Worm (Caenorhabditis elegans): Measurements from ENCODE around the gene C50F4.16.
A peak's percentile ranks its signal among the peaks of the same experiment; 100 is the strongest.

C50F4.16 gene

DNA sequence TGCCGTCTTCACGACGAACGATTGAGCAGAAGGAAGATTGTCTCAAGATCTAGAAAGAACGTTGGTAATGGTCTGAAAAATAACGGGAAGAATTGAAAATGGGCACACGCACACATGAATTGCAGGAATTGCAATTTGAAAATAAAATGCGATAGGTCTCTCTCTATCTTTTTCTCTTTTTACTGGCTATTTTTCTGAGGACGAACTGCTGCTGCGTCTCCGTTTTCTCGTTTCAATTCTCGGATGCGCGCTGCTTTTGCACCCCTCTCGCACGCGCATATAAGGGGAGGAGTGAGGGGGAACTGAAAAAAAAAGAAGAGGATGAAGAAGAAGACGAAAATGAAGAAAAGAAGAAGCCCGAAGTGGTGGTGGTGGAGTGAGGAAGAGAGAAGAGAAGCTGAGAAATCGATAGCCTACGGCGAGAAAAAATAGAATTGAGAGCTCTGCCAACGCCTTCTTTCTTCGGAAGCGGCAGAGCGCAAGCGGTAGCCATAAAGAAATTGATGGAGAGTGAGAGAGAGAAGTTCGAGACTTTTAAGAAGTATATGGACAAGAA lies 20.3 kb upstream of the C50F4.16 start, which contains the start of gene rgef-1 (continued):
- no peak for TF ChIP-seq ceh-16 (tag; optimal IDR thresholded peaks at IDR 0.05)
- TF ChIP-seq egl-27 (tag; optimal IDR thresholded peaks at IDR 0.05), result no peak
- no peak for TF ChIP-seq elt-1 (tag; optimal IDR thresholded peaks at IDR 0.05)
- TF ChIP-seq nhr-11 (tag; optimal IDR thresholded peaks at IDR 0.05), result no peak

ce11 chrV:9556668-9557067 lies 15.3 kb upstream of the C50F4.16 start:
- TF ChIP-seq ztf-4 (tag; optimal IDR thresholded peaks at IDR 0.05) (no peak), gmeb-1 (tag; optimal IDR thresholded peaks at IDR 0.05) (no peak), zag-1 (tag; optimal IDR thresholded peaks at IDR 0.05) (no peak), lin-39 (tag; optimal IDR thresholded peaks at IDR 0.05) (no peak), lsy-2 (tag; optimal IDR thresholded peaks at IDR 0.05) (no peak), crh-2 (tag; optimal IDR thresholded peaks at IDR 0.05) (no peak), sma-3 (GFP tag; optimal IDR thresholded peaks at IDR 0.05) (no peak), alr-1 (tag; optimal IDR thresholded peaks at IDR 0.05) (no peak)

DNA sequence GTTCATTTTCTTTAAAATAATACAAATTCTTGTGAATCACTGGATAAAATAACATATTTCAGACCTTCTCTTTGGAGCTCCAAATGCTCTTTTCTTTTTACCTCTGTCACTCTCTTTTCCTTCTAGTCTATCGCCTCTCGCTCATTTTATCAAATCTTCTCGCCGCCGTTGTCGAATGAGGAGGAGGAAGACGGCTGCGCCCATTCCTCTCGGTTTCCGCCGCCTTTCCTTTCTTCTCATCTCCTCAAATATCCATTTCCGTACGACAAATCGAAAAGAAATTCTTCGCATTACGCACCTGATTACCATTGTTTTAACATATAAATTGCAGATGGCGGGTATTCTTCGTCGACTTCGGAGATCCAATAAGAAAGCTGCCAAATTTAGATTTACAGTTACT lies 8.9 kb upstream of the C50F4.16 start, which contains the start of gene ehbp-1:
ehbp-1 (plus strand) TSS at position 332 of the 400 bp plus-strand sequence.
- TF ChIP-seq R02D3.7 (tag; optimal IDR thresholded peaks at IDR 0.05) (no peak), mbf-1 (tag; optimal IDR thresholded peaks at IDR 0.05) (no peak), egl-27 (tag; optimal IDR thresholded peaks at IDR 0.05) (no peak), C34F6.9 (tag; optimal IDR thresholded peaks at IDR 0.05) (peak; percentile 32), unc-55 (GFP tag; optimal IDR thresholded peaks at IDR 0.05) (peak; percentile 40), sma-9 (GFP tag; optimal IDR thresholded peaks at IDR 0.05) (peak; percentile 29), sma-9 (tag; optimal IDR thresholded peaks at IDR 0.05) (no peak), sem-4 (tag; optimal IDR thresholded peaks at IDR 0.05) (no peak), Y55F3AM.14 (GFP tag; optimal IDR thresholded peaks at IDR 0.05) (no peak), alr-1 (tag; optimal IDR thresholded peaks at IDR 0.05) (no peak), lin-11 (tag; optimal IDR thresholded peaks at IDR 0.05) (no peak), ceh-82 (tag; optimal IDR thresholded peaks at IDR 0.05) (no peak), nhr-11 (tag; optimal IDR thresholded peaks at IDR 0.05) (no peak), ztf-4 (tag; optimal IDR thresholded peaks at IDR 0.05) (no peak), aly-2 (tag; optimal IDR thresholded peaks at IDR 0.05) (no peak), peb-1 (tag; optimal IDR thresholded peaks at IDR 0.05) (no peak), ztf-1 (GFP tag; conservative IDR thresholded peaks at IDR 0.05) (no peak), gmeb-1 (tag; optimal IDR thresholded peaks at IDR 0.05) (no peak), lsy-2 (tag; optimal IDR thresholded peaks at IDR 0.05) (peak in 1 of 2 experiments; percentile 3), nhr-12 (tag; optimal IDR thresholded peaks at IDR 0.05) (no peak), unc-62 (GFP tag; optimal IDR thresholded peaks at IDR 0.05) (no peak), nhr-6 (tag; optimal IDR thresholded peaks at IDR 0.05) (no peak), nhr-23 (tag; optimal IDR thresholded peaks at IDR 0.05) (no peak), ZK546.5 (tag; optimal IDR thresholded peaks at IDR 0.05) (no peak), lin-13 (GFP tag; optimal IDR thresholded peaks at IDR 0.05) (no peak), sma-3 (GFP tag; optimal IDR thresholded peaks at IDR 0.05) (no peak)

DNA sequence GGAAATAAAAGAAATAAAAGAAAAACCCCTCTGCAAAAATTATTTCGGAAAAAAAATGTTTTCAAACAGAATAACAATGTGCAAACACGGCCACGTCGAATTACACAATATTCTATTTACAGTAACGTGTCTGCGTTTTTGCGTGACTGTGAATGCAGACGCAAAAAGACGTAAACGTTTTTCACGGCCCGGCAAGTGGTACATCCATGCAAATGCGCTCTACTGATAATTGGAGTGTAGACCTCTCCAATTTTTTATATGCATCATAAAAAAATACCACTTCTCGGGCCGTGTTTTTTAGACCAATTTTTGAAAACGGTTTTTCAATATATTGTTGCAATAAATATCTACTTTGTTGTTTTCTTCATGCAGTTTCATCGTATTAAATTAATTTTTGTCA lies 8.1 kb upstream of the C50F4.16 start, which contains the start of gene nstp-10:
nstp-10 (minus strand) TSS at position 378 of the 400 bp plus-strand sequence.
- TF ChIP-seq R02D3.7 (tag; optimal IDR thresholded peaks at IDR 0.05) (no peak), F13H6.1 (tag; optimal IDR thresholded peaks at IDR 0.05) (no peak), crh-2 (tag; optimal IDR thresholded peaks at IDR 0.05) (peak; percentile 19), elt-3 (tag; optimal IDR thresholded peaks at IDR 0.05) (no peak), aly-2 (tag; optimal IDR thresholded peaks at IDR 0.05) (no peak), nhr-77 (tag; optimal IDR thresholded peaks at IDR 0.05) (no peak), egl-27 (tag; optimal IDR thresholded peaks at IDR 0.05) (no peak), lin-11 (tag; optimal IDR thresholded peaks at IDR 0.05) (no peak), nhr-6 (tag; optimal IDR thresholded peaks at IDR 0.05) (no peak), blmp-1 (tag; optimal IDR thresholded peaks at IDR 0.05; ENCODE audit: insufficient read depth) (no peak), elt-1 (tag; optimal IDR thresholded peaks at IDR 0.05) (no peak), nhr-12 (tag; optimal IDR thresholded peaks at IDR 0.05) (no peak), sma-9 (GFP tag; optimal IDR thresholded peaks at IDR 0.05) (no peak), sma-9 (tag; optimal IDR thresholded peaks at IDR 0.05) (no peak), sem-4 (tag; optimal IDR thresholded peaks at IDR 0.05) (no peak), unc-39 (tag; optimal IDR thresholded peaks at IDR 0.05) (no peak), zag-1 (tag; optimal IDR thresholded peaks at IDR 0.05) (no peak), nhr-237 (tag; optimal IDR thresholded peaks at IDR 0.05) (no peak), ceh-16 (tag; optimal IDR thresholded peaks at IDR 0.05) (no peak), snpc-4 (tag; optimal IDR thresholded peaks at IDR 0.05) (no peak), mbf-1 (tag; optimal IDR thresholded peaks at IDR 0.05) (no peak), nhr-129 (tag; optimal IDR thresholded peaks at IDR 0.05) (peak; percentile 55), ztf-1 (GFP tag; conservative IDR thresholded peaks at IDR 0.05) (no peak), ama-1 (optimal IDR thresholded peaks at IDR 0.05) (no peak), alr-1 (tag; optimal IDR thresholded peaks at IDR 0.05) (no peak), peb-1 (tag; optimal IDR thresholded peaks at IDR 0.05) (no peak), lin-13 (GFP tag; optimal IDR thresholded peaks at IDR 0.05) (peak; percentile 36), nhr-23 (tag; optimal IDR thresholded peaks at IDR 0.05) (no peak), mab-5 (tag; optimal IDR thresholded peaks at IDR 0.05) (no peak), lin-39 (tag; optimal IDR thresholded peaks at IDR 0.05) (no peak), nhr-25 (tag; optimal IDR thresholded peaks at IDR 0.05) (no peak), C34F6.9 (tag; optimal IDR thresholded peaks at IDR 0.05) (peak; percentile 37), ztf-4 (tag; optimal IDR thresholded peaks at IDR 0.05) (no peak), nhr-21 (tag; optimal IDR thresholded peaks at IDR 0.05) (no peak), gmeb-1 (tag; optimal IDR thresholded peaks at IDR 0.05) (peak; percentile 7), dmd-4 (tag; optimal IDR thresholded peaks at IDR 0.05) (no peak), sma-3 (GFP tag; optimal IDR thresholded peaks at IDR 0.05) (no peak), fos-1 (tag; optimal IDR thresholded peaks at IDR 0.05) (peak; percentile 12)
